Worm (Caenorhabditis elegans) whole organism, L1 larva: ENCODE results near the gene F29B9.12.

Experiments used
- C34B4.2 ChIP-seq: sonication (generic microtip); optimal IDR thresholded peaks from 2 replicates; lab custom pipeline; 2017; ENCODE audit warnings: mild to moderate bottlenecking, missing genetic modification characterization, missing compliant biosample characterization
- fkh-10 ChIP-seq: sonication (generic microtip); optimal IDR thresholded peaks from 2 replicates; lab custom pipeline; 2017; ENCODE audit warnings: missing biosample characterization, missing genetic modification reagents, missing genetic modification characterization
- fos-1 ChIP-seq: fragments of 150-350 bp; optimal IDR thresholded peaks from 2 replicates; lab custom pipeline; 2014; ENCODE audit warnings: missing biosample characterization, missing genetic modification characterization
- lin-14 ChIP-seq: fragments of 200-800 bp; sonication (Bioruptor generic); optimal IDR thresholded peaks from 2 replicates; lab custom pipeline; 2018; ENCODE audit warnings: mild to moderate bottlenecking, missing genetic modification characterization, moderate library complexity, missing compliant biosample characterization
- nhr-20 ChIP-seq: sonication (generic microtip); optimal IDR thresholded peaks from 2 replicates; lab custom pipeline; 2016; ENCODE audit warnings: mild to moderate bottlenecking, missing genetic modification characterization, missing compliant biosample characterization
- nhr-84 ChIP-seq: sonication (generic microtip); optimal IDR thresholded peaks from 2 replicates; lab custom pipeline; 2017; ENCODE audit warnings: missing biosample characterization, missing genetic modification characterization
- pag-3 ChIP-seq: sonication (generic microtip); optimal IDR thresholded peaks from 2 replicates; lab custom pipeline; 2017; ENCODE audit warnings: missing genetic modification characterization, mild to moderate bottlenecking, missing compliant biosample characterization, antibody characterized with exemption, borderline replicate concordance; ENCODE audit not compliant: insufficient read depth
- unc-30 ChIP-seq: sonication (generic microtip); optimal IDR thresholded peaks from 2 replicates; lab custom pipeline; 2017; ENCODE audit warnings: missing biosample characterization, missing genetic modification characterization
- unc-62 ChIP-seq: fragments of 150-350 bp; optimal IDR thresholded peaks from 2 replicates; lab custom pipeline; 2014; ENCODE audit warnings: missing biosample characterization, missing genetic modification reagents, missing genetic modification characterization

DNA sequence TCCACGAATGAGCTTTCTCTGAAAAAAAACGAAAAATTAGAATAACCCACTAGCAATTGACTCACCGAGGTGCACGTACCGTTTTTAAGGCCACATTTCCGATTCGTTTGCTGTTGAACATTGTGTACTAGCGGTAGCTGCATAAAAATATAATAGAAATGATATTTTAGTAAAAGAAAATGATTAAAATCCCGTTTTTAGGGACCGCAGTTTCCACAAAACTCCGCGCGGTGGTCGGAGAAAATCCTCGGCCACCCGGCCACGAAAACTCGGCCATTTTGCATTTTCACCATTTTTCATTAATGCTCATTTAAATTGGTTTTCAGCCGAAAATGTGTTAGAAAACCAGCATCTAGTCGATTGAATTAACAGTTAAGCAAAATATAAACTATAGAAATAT, 43.0 kb downstream of the F29B9.12 start, which contains the start of gene yars-2:
- TF ChIP-seq fos-1 (tag; lab: Kevin White, UChicago) (no peak), lin-14 (GFP tag; lab: Kevin White, UChicago) (no peak), unc-30 (tag; lab: Kevin White, UChicago) (no peak), C34B4.2 (tag; lab: Kevin White, UChicago) (no peak), nhr-84 (tag; lab: Kevin White, UChicago) (no peak), unc-62 (no peak), nhr-20 (no peak), fkh-10 (GFP tag; lab: Kevin White, UChicago) (no peak), pag-3 (tag; lab: Kevin White, UChicago) (no peak)
